Worm (Caenorhabditis elegans) whole organism, late embryonic: ENCODE results near the gene snfc-5.

Source experiments
- ama-1 ChIP-seq: fragments of 150-350 bp; optimal IDR thresholded peaks from 2 replicates; lab custom pipeline; 2014
- ceh-31 ChIP-seq: sonication (generic microtip); optimal IDR thresholded peaks from 2 replicates; lab custom pipeline; 2016; ENCODE audit warnings: missing genetic modification characterization, missing compliant biosample characterization
- ets-4 ChIP-seq: sonication (generic microtip); optimal IDR thresholded peaks from 2 replicates; lab custom pipeline; 2016; ENCODE audit warnings: missing genetic modification characterization, missing compliant biosample characterization
- fkh-10 ChIP-seq: fragments of 150-350 bp; optimal IDR thresholded peaks from 2 replicates; lab custom pipeline; 2014; ENCODE audit warnings: missing biosample characterization, missing genetic modification reagents, missing genetic modification characterization
- hlh-13 ChIP-seq: fragments of 200-800 bp; sonication (Bioruptor generic); optimal IDR thresholded peaks from 2 replicates; lab custom pipeline; 2018; ENCODE audit warnings: mild to moderate bottlenecking, missing genetic modification characterization, missing compliant biosample characterization
- hlh-15 ChIP-seq: sonication (generic microtip); optimal IDR thresholded peaks from 2 replicates; lab custom pipeline; 2016; ENCODE audit warnings: missing genetic modification characterization, missing compliant biosample characterization
- nfya-1 ChIP-seq: sonication (generic microtip); optimal IDR thresholded peaks from 2 replicates; lab custom pipeline; 2017; ENCODE audit warnings: missing genetic modification characterization, mild to moderate bottlenecking, missing compliant biosample characterization, antibody characterized with exemption, moderate library complexity
- nhr-11 ChIP-seq: fragments of 150-350 bp; optimal IDR thresholded peaks from 2 replicates; lab custom pipeline; 2014; ENCODE audit warnings: missing biosample characterization, missing genetic modification characterization
- npax-4 ChIP-seq: sonication (generic microtip); optimal IDR thresholded peaks from 2 replicates; lab custom pipeline; 2016; ENCODE audit warnings: missing genetic modification characterization, missing compliant biosample characterization
- pha-2 ChIP-seq: sonication (generic microtip); optimal IDR thresholded peaks from 2 replicates; lab custom pipeline; 2017; ENCODE audit warnings: mild to moderate bottlenecking, missing genetic modification characterization, missing compliant biosample characterization
- tbx-7 ChIP-seq: sonication (generic microtip); optimal IDR thresholded peaks from 2 replicates; lab custom pipeline; 2016; ENCODE audit warnings: missing genotype, missing genetic modification characterization, missing compliant biosample characterization
- unc-42 ChIP-seq: sonication (generic microtip); optimal IDR thresholded peaks from 2 replicates; lab custom pipeline; 2016; ENCODE audit warnings: missing genotype, missing genetic modification characterization, missing compliant biosample characterization
- unc-86 ChIP-seq: sonication (generic microtip); optimal IDR thresholded peaks from 2 replicates; lab custom pipeline; 2016; ENCODE audit warnings: missing genetic modification characterization, missing compliant biosample characterization

DNA sequence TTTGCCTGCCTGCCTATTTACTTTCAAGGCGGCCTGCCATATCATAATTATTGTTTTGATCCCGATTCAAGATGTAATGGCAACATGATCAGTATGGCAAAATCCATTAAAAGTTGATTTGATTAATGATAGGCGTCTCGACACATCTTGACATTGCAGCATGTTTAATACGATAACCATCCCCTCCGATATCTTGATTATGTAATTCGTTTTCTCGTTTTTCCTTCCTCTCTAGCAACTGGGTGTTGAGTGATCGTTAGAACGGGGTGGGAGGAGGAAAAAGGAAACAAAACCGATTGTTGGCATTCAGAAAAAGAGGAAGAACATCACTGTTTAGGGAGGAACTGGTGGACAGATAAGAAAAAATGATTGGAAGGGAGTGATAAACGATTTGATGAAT is 12.6 kb upstream of the snfc-5 start:
- TF ChIP-seq ets-4 (tag; lab: Kevin White, UChicago) (no peak), unc-86 (tag; lab: Kevin White, UChicago) (no peak), pha-2 (tag; lab: Kevin White, UChicago) (no peak), tbx-7 (tag; lab: Kevin White, UChicago) (no peak), nfya-1 (no peak), hlh-13 (no peak), npax-4 (tag; lab: Kevin White, UChicago) (no peak), fkh-10 (no peak), hlh-15 (tag; lab: Kevin White, UChicago) (no peak), ceh-31 (tag; lab: Kevin White, UChicago) (no peak), ama-1 (lab: Kevin White, UChicago) (no peak), unc-42 (tag; lab: Kevin White, UChicago) (no peak), nhr-11 (tag; lab: Kevin White, UChicago) (no peak)
